Fruit fly (Drosophila melanogaster) whole organism, embryonic: ENCODE measurements around the gene dpr4.

Source experiments
- CG10267 ChIP-seq: fragments of 200-800 bp; sonication (Bioruptor generic); optimal IDR thresholded peaks from 2 replicates; lab custom pipeline; 2018; ENCODE audit warnings: missing biosample characterization, mild to moderate bottlenecking, missing genetic modification characterization, moderate library complexity
- CG12155 ChIP-seq: fragments of 200-800 bp; sonication (Bioruptor generic); optimal IDR thresholded peaks from 3 replicates; lab custom pipeline; 2016; ENCODE audit warnings: missing biosample characterization, missing genetic modification characterization
- CG12299 ChIP-seq: fragments of 200-800 bp; sonication (Bioruptor generic); optimal IDR thresholded peaks from 2 replicates; lab custom pipeline; 2018; ENCODE audit warnings: missing biosample characterization, mild to moderate bottlenecking, missing genetic modification characterization
- CG13287 ChIP-seq: fragments of 200-800 bp; sonication (Bioruptor generic); IDR thresholded peaks from 2 replicates; pipeline ENCODE4 v1.3.6; 2022; ENCODE audit warnings: missing biosample characterization, missing genetic modification characterization; ENCODE audit not compliant: partially characterized antibody
- CG13296 ChIP-seq: fragments of 200-800 bp; sonication (Bioruptor generic); optimal IDR thresholded peaks from 3 replicates; lab custom pipeline; 2018; ENCODE audit warnings: missing biosample characterization, mild to moderate bottlenecking, missing genetic modification characterization
- CG13775 ChIP-seq: fragments of 200-800 bp; sonication (Bioruptor generic); optimal IDR thresholded peaks from 3 replicates; lab custom pipeline; 2017; ENCODE audit warnings: missing biosample characterization, mild to moderate bottlenecking, missing genetic modification characterization
- CG14050 ChIP-seq: fragments of 200-800 bp; sonication (Bioruptor generic); IDR thresholded peaks from 3 replicates; pipeline ENCODE4 v1.3.6; 2022; ENCODE audit warnings: missing biosample characterization, missing genetic modification characterization
- CG14710 ChIP-seq: fragments of 200-800 bp; sonication (Bioruptor generic); optimal IDR thresholded peaks from 3 replicates; lab custom pipeline; 2019; ENCODE audit warnings: missing biosample characterization, mild to moderate bottlenecking, missing genetic modification characterization, moderate library complexity
- CG15269 ChIP-seq: fragments of 200-800 bp; sonication (Bioruptor generic); optimal IDR thresholded peaks from 2 replicates; lab custom pipeline; 2018; ENCODE audit warnings: missing biosample characterization, mild to moderate bottlenecking, missing genetic modification characterization, moderate library complexity
- CG17186 ChIP-seq: fragments of 200-800 bp; sonication (Bioruptor generic); optimal IDR thresholded peaks from 3 replicates; lab custom pipeline; 2017; ENCODE audit warnings: missing biosample characterization, missing genetic modification reagents, missing genetic modification characterization
- CG2116 ChIP-seq: fragments of 200-800 bp; sonication (Bioruptor generic); optimal IDR thresholded peaks from 3 replicates; lab custom pipeline; 2018; ENCODE audit warnings: missing biosample characterization, mild to moderate bottlenecking, missing genetic modification characterization
- CG33213 ChIP-seq: fragments of 200-800 bp; sonication (Bioruptor generic); optimal IDR thresholded peaks from 3 replicates; lab custom pipeline; 2016; ENCODE audit warnings: missing biosample characterization, missing genetic modification characterization
- CG33557 ChIP-seq: fragments of 200-800 bp; sonication (Bioruptor generic); optimal IDR thresholded peaks from 2 replicates; lab custom pipeline; 2019; ENCODE audit warnings: missing biosample characterization, mild to moderate bottlenecking, missing genetic modification characterization, moderate library complexity
- CG34376 ChIP-seq: fragments of 200-800 bp; sonication (Bioruptor generic); optimal IDR thresholded peaks from 2 replicates; lab custom pipeline; 2018; ENCODE audit warnings: missing biosample characterization, mild to moderate bottlenecking, missing genetic modification characterization
- CG7372 ChIP-seq: fragments of 200-800 bp; sonication (Bioruptor generic); IDR thresholded peaks from 2 replicates; pipeline ENCODE4 v1.3.6; 2022; ENCODE audit warnings: missing biosample characterization, missing genetic modification characterization
- CG7556 ChIP-seq: fragments of 200-800 bp; sonication (Bioruptor generic); optimal IDR thresholded peaks from 2 replicates; lab custom pipeline; 2017; ENCODE audit warnings: missing biosample characterization, mild to moderate bottlenecking, missing genetic modification characterization
- CG8765 ChIP-seq: fragments of 200-800 bp; sonication (Bioruptor generic); IDR thresholded peaks from 2 replicates; pipeline ENCODE4 v1.3.6; 2022; ENCODE audit warnings: missing biosample characterization, missing genetic modification characterization
- CG9437 ChIP-seq: fragments of 200-800 bp; sonication (Bioruptor generic); optimal IDR thresholded peaks from 2 replicates; lab custom pipeline; 2018; ENCODE audit warnings: missing biosample characterization, mild to moderate bottlenecking, missing genetic modification characterization
- CG9609 ChIP-seq: fragments of 200-800 bp; sonication (Bioruptor generic); optimal IDR thresholded peaks from 3 replicates; lab custom pipeline; 2016; ENCODE audit warnings: missing biosample characterization, missing genetic modification characterization
- Drgx ChIP-seq: fragments of 200-800 bp; sonication (Bioruptor generic); IDR thresholded peaks from 2 replicates; pipeline ENCODE4 v1.3.6; 2022; ENCODE audit warnings: missing biosample characterization, missing genetic modification characterization
- HLH54F ChIP-seq: fragments of 200-800 bp; sonication (Bioruptor generic); optimal IDR thresholded peaks from 3 replicates; lab custom pipeline; 2016; ENCODE audit warnings: missing biosample characterization, missing genetic modification characterization
- HLHmδ ChIP-seq: fragments of 200-800 bp; sonication (Bioruptor generic); optimal IDR thresholded peaks from 2 replicates; lab custom pipeline; 2018; ENCODE audit warnings: missing biosample characterization, mild to moderate bottlenecking, missing genetic modification characterization, moderate library complexity
- Jarid2 ChIP-seq: fragments of 200-800 bp; sonication (Bioruptor generic); optimal IDR thresholded peaks from 3 replicates; lab custom pipeline; 2017; ENCODE audit warnings: mild to moderate bottlenecking, missing biosample characterization, missing genetic modification reagents, missing genetic modification characterization
- NC2β ChIP-seq: fragments of 200-800 bp; sonication (Bioruptor generic); optimal IDR thresholded peaks from 2 replicates; lab custom pipeline; 2016; ENCODE audit warnings: missing biosample characterization, missing genetic modification characterization
- NfI ChIP-seq: fragments of 200-800 bp; sonication (Bioruptor generic); optimal IDR thresholded peaks from 3 replicates; lab custom pipeline; 2018; ENCODE audit warnings: missing biosample characterization, mild to moderate bottlenecking, missing genetic modification characterization, moderate library complexity
- Six4 ChIP-seq: fragments of 200-800 bp; sonication (Bioruptor generic); optimal IDR thresholded peaks from 2 replicates; lab custom pipeline; 2016; ENCODE audit warnings: missing biosample characterization, missing genetic modification characterization
- Stat92E ChIP-seq, 3 experiments: fragments of >200 bp in 2 of 3; fragments of 200-800 bp in 1 of 3; sonication (Bioruptor generic) in 1 of 3; optimal IDR thresholded peaks; 2 replicates each; lab custom pipeline; 2017 to 2019; ENCODE audit warnings: missing biosample characterization in 3 of 3, missing genetic modification characterization in 3 of 3, mild to moderate bottlenecking in 1 of 3, moderate library complexity in 1 of 3
- Vsx1 ChIP-seq: fragments of 200-800 bp; sonication (Bioruptor generic); optimal IDR thresholded peaks from 2 replicates; lab custom pipeline; 2017; ENCODE audit warnings: missing biosample characterization, mild to moderate bottlenecking, missing genetic modification characterization, missing genetic modification reagents
- ab ChIP-seq: fragments of 200-800 bp; sonication (Bioruptor generic); optimal IDR thresholded peaks from 2 replicates; lab custom pipeline; 2016; ENCODE audit warnings: missing biosample characterization, missing genetic modification characterization
- bcd ChIP-seq: fragments of 200-800 bp; sonication (Bioruptor generic); optimal IDR thresholded peaks from 2 replicates; lab custom pipeline; 2017; ENCODE audit warnings: missing biosample characterization, mild to moderate bottlenecking, missing genetic modification characterization
- btn ChIP-seq: fragments of 200-800 bp; sonication (Bioruptor generic); optimal IDR thresholded peaks from 2 replicates; lab custom pipeline; 2016; ENCODE audit warnings: missing biosample characterization, missing genetic modification characterization
- ci ChIP-seq: fragments of 200-800 bp; sonication (Bioruptor generic); IDR thresholded peaks from 3 replicates; pipeline ENCODE4 v1.3.6; 2022; ENCODE audit warnings: missing biosample characterization, missing genetic modification characterization
- crol ChIP-seq: fragments of 200-800 bp; sonication (Bioruptor generic); IDR thresholded peaks from 2 replicates; pipeline ENCODE4 v1.3.6; 2022; ENCODE audit warnings: missing biosample characterization, missing genetic modification characterization
- ems ChIP-seq: fragments of 200-800 bp; sonication (Bioruptor generic); optimal IDR thresholded peaks from 3 replicates; lab custom pipeline; 2016; ENCODE audit warnings: missing biosample characterization, missing genetic modification characterization
- fd3F ChIP-seq: fragments of 200-800 bp; sonication (Bioruptor generic); optimal IDR thresholded peaks from 2 replicates; lab custom pipeline; 2018; ENCODE audit warnings: missing biosample characterization, mild to moderate bottlenecking, missing genetic modification characterization, moderate library complexity
- fru ChIP-seq: fragments of >200 bp; optimal IDR thresholded peaks from 2 replicates; lab custom pipeline; 2017
- hbn ChIP-seq: fragments of 200-800 bp; sonication (Bioruptor generic); IDR thresholded peaks from 2 replicates; pipeline ENCODE4 v1.3.6; 2022; ENCODE audit warnings: missing biosample characterization, missing genetic modification characterization; ENCODE audit not compliant: partially characterized antibody
- jigr1 ChIP-seq: fragments of 200-800 bp; sonication (Bioruptor generic); IDR thresholded peaks from 3 replicates; pipeline ENCODE4 v1.3.6; 2022; ENCODE audit warnings: missing biosample characterization, missing genetic modification characterization
- knrl ChIP-seq: fragments of 200-800 bp; sonication (Bioruptor generic); IDR thresholded peaks from 3 replicates; pipeline ENCODE4 v1.3.6; 2022; ENCODE audit warnings: missing biosample characterization, missing genetic modification characterization; ENCODE audit not compliant: partially characterized antibody
- lilli ChIP-seq: fragments of 200-800 bp; sonication (Bioruptor generic); optimal IDR thresholded peaks from 3 replicates; lab custom pipeline; 2016; ENCODE audit warnings: missing biosample characterization, missing genetic modification characterization
- pnt ChIP-seq: fragments of 200-800 bp; sonication (Bioruptor generic); optimal IDR thresholded peaks from 3 replicates; lab custom pipeline; 2016; ENCODE audit warnings: missing biosample characterization, missing genetic modification characterization
- salm ChIP-seq: fragments of 200-800 bp; sonication (Bioruptor generic); optimal IDR thresholded peaks from 2 replicates; lab custom pipeline; 2018; ENCODE audit warnings: missing biosample characterization, mild to moderate bottlenecking, missing genetic modification characterization
- sens-2 ChIP-seq: fragments of 200-800 bp; sonication (Bioruptor generic); IDR thresholded peaks from 2 replicates; pipeline ENCODE4 v1.3.6; 2022; ENCODE audit warnings: missing biosample characterization, missing genetic modification characterization
- tap ChIP-seq: fragments of 200-800 bp; optimal IDR thresholded peaks from 3 replicates; lab custom pipeline; 2019; ENCODE audit warnings: missing biosample characterization, mild to moderate bottlenecking, missing genetic modification characterization, moderate library complexity
- tin ChIP-seq: fragments of 200-800 bp; sonication (Bioruptor generic); optimal IDR thresholded peaks from 3 replicates; lab custom pipeline; 2016; ENCODE audit warnings: missing biosample characterization, missing genetic modification characterization
- tio ChIP-seq: fragments of 200-800 bp; sonication (Bioruptor generic); optimal IDR thresholded peaks from 2 replicates; lab custom pipeline; 2017; ENCODE audit warnings: missing biosample characterization, missing genetic modification characterization, inconsistent platforms
- usp ChIP-seq: fragments of >200 bp; optimal IDR thresholded peaks from 2 replicates; lab custom pipeline; 2017; ENCODE audit warnings: missing biosample characterization, missing genetic modification characterization
- yki ChIP-seq: fragments of >200 bp; optimal IDR thresholded peaks from 3 replicates; lab custom pipeline; 2018
- zf30C ChIP-seq: fragments of 200-800 bp; sonication (Bioruptor generic); optimal IDR thresholded peaks from 3 replicates; lab custom pipeline; 2018; ENCODE audit warnings: missing biosample characterization, mild to moderate bottlenecking, missing genetic modification characterization

Gene dpr4

dm6 chr3R:11562326-11563109 is 19.8 kb upstream of the dpr4 start (continued):
- TF ChIP-seq salm (tag; lab: Kevin White, UChicago) (peak; percentile 72), CG13287 (GFP tag; lab: Robert Waterston, UW) (no peak; the same call in 1 of the 2 replicates), CG17186 (GFP tag; lab: Kevin White, UChicago) (peak; percentile 59), CG7372 (GFP tag; lab: Robert Waterston, UW) (peak; percentile 86), Stat92E (GFP tag; optimal IDR thresholded peaks at IDR 0.05; lab: Kevin White, UChicago) (peak in 1 of 3 experiments; percentile 67), Six4 (GFP tag; lab: Kevin White, UChicago) (peak; percentile 85), ci (GFP tag; lab: Robert Waterston, UW) (peak; percentile 93), pnt (GFP tag; lab: Kevin White, UChicago) (peak; percentile 94), yki (lab: Kevin White, UChicago) (no peak), Drgx (peak; percentile 98), Vsx1 (GFP tag; lab: Kevin White, UChicago) (peak; percentile 81), NC2β (peak; percentile 81), fd3F (GFP tag; lab: Kevin White, UChicago) (peak; percentile 88), hbn (no peak), lilli (peak; percentile 95), CG12299 (peak; percentile 74), CG10267 (peak; percentile 88), CG13296 (peak; percentile 95), jigr1 (peak; percentile 84; the same call in 2 of the 3 replicates), NfI (GFP tag; lab: Kevin White, UChicago) (peak; percentile 87), HLH54F (peak; percentile 90), bcd (GFP tag; lab: Kevin White, UChicago) (peak; percentile 91), CG12155 (GFP tag; lab: Kevin White, UChicago) (peak; percentile 87), tap (peak; percentile 94), Jarid2 (GFP tag; lab: Kevin White, UChicago) (peak; percentile 63), sens-2 (peak; percentile 74), CG14050 (GFP tag; lab: Robert Waterston, UW) (peak; percentile 73), CG8765 (peak; percentile 77), HLHmδ (GFP tag; lab: Kevin White, UChicago) (no peak), ems (peak; percentile 94), knrl (no peak), CG7556 (GFP tag; lab: Kevin White, UChicago) (peak; percentile 89), tio (peak; percentile 75), CG15269 (tag; lab: Kevin White, UChicago) (peak; percentile 93), tin (GFP tag; lab: Kevin White, UChicago) (peak; percentile 94), CG33557 (GFP tag; lab: Kevin White, UChicago) (peak; percentile 18), CG2116 (GFP tag; lab: Kevin White, UChicago) (peak; percentile 47), crol (GFP tag; lab: Robert Waterston, UW) (peak; percentile 10; the same call in 1 of the 2 replicates), CG14710 (tag; lab: Kevin White, UChicago) (peak; percentile 84), usp (GFP tag; lab: Kevin White, UChicago) (no peak), CG33213 (peak; percentile 84), CG9609 (peak; percentile 86), CG34376 (GFP tag; lab: Kevin White, UChicago) (peak; percentile 96), CG9437 (peak; percentile 74), ab (GFP tag; lab: Kevin White, UChicago) (peak; percentile 80), btn (GFP tag; lab: Kevin White, UChicago) (peak; percentile 90), fru (lab: Kevin White, UChicago) (no peak), CG13775 (GFP tag; lab: Kevin White, UChicago) (peak; percentile 81), zf30C (no peak)
